Fruit fly (Drosophila melanogaster): ENCODE data around the gene CG10477.

CG10477 gene

DNA sequence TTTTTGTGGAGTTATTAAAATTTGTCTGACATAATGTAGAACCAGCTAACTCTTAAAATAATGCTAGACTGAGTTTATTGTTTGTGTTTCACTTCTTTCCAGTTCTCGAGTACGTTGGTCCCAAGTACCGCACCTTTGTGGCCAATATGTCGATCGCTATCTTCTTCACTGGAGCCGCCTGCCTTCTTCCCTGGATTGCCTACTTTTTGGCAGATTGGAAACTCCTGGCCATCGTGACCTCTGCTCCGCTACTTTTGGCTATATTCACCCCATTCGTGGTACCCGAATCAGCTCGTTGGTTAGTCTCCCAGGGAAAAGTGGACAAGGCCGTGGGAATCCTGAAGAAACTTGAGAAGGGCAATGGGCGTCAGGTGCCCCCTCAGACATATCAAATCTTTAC, 35.7 kb upstream of the CG10477 start:
- TF ChIP-seq CG5204 (GFP tag; optimal IDR thresholded peaks at IDR 0.05) (no peak), Crg-1 (GFP tag; optimal IDR thresholded peaks at IDR 0.05) (no peak), cnc (optimal IDR thresholded peaks at IDR 0.05) (no peak), Hr96 (GFP tag; optimal IDR thresholded peaks at IDR 0.05) (no peak)

dm6 chr3L:6068178-6068577, 33.8 kb upstream of the CG10477 start:
- TF ChIP-seq CG11617 (GFP tag; optimal IDR thresholded peaks at IDR 0.05), result no peak
- TF ChIP-seq bab1 (GFP tag; optimal IDR thresholded peaks at IDR 0.05), result no peak
- TF ChIP-seq kay (GFP tag; ENCODE audit: borderline replicate concordance), result no peak
- no peak for TF ChIP-seq CG1620 (GFP tag; optimal IDR thresholded peaks at IDR 0.05)
- no peak for TF ChIP-seq CG7101 (tag; optimal IDR thresholded peaks at IDR 0.05)
- no peak for TF ChIP-seq Crg-1 (GFP tag; optimal IDR thresholded peaks at IDR 0.05)
- TF ChIP-seq CG7045 (GFP tag; optimal IDR thresholded peaks at IDR 0.05), result no peak
- TF ChIP-seq CG14711 (tag; optimal IDR thresholded peaks at IDR 0.05), result no peak
- TF ChIP-seq Clk (GFP tag; optimal IDR thresholded peaks at IDR 0.05), result no peak
- TF ChIP-seq CG5204 (GFP tag; optimal IDR thresholded peaks at IDR 0.05), result no peak
- TF ChIP-seq CG12768 (GFP tag; optimal IDR thresholded peaks at IDR 0.05), result no peak
- TF ChIP-seq cnc (optimal IDR thresholded peaks at IDR 0.05), result no peak
- TF ChIP-seq ovo (GFP tag; optimal IDR thresholded peaks at IDR 0.05), result no peak
- TF ChIP-seq cic (GFP tag; optimal IDR thresholded peaks at IDR 0.05), result no peak
- TF ChIP-seq pad (GFP tag; optimal IDR thresholded peaks at IDR 0.05), result no peak
- no peak for TF ChIP-seq Mnt (GFP tag; optimal IDR thresholded peaks at IDR 0.05)
- TF ChIP-seq tj (GFP tag; optimal IDR thresholded peaks at IDR 0.05), result no peak

dm6 chr3L:6065881-6066389, 31.5 kb upstream of the CG10477 start, which contains the start of gene CG42269:
TSS of gene CG42269 (plus strand) at chr3L:6066296.
- TF ChIP-seq CG12768 (GFP tag; optimal IDR thresholded peaks at IDR 0.05), result no peak
- no peak for TF ChIP-seq cic (GFP tag; optimal IDR thresholded peaks at IDR 0.05)
- no peak for TF ChIP-seq CG14711 (tag; optimal IDR thresholded peaks at IDR 0.05)
- TF ChIP-seq pad (GFP tag; optimal IDR thresholded peaks at IDR 0.05), result no peak
- no peak for TF ChIP-seq CG7101 (tag; optimal IDR thresholded peaks at IDR 0.05)
- no peak for TF ChIP-seq ovo (GFP tag; optimal IDR thresholded peaks at IDR 0.05)
- no peak for TF ChIP-seq CG33017 (tag; optimal IDR thresholded peaks at IDR 0.05)
- no peak for TF ChIP-seq CG5204 (GFP tag; optimal IDR thresholded peaks at IDR 0.05)
- no peak for TF ChIP-seq CG11617 (GFP tag; optimal IDR thresholded peaks at IDR 0.05)
- TF ChIP-seq bab1 (GFP tag; optimal IDR thresholded peaks at IDR 0.05), result no peak

- TF ChIP-seq pad (GFP tag; optimal IDR thresholded peaks at IDR 0.05) (no peak), Clk (GFP tag; optimal IDR thresholded peaks at IDR 0.05) (no peak), CG7045 (GFP tag; optimal IDR thresholded peaks at IDR 0.05) (no peak), CG1620 (GFP tag; optimal IDR thresholded peaks at IDR 0.05) (no peak), Crg-1 (GFP tag; optimal IDR thresholded peaks at IDR 0.05) (no peak), bab1 (GFP tag; optimal IDR thresholded peaks at IDR 0.05) (no peak), Mnt (GFP tag; optimal IDR thresholded peaks at IDR 0.05) (no peak), ovo (GFP tag; optimal IDR thresholded peaks at IDR 0.05) (no peak), CG7101 (tag; optimal IDR thresholded peaks at IDR 0.05) (no peak), tj (GFP tag; optimal IDR thresholded peaks at IDR 0.05) (no peak), CG11617 (GFP tag; optimal IDR thresholded peaks at IDR 0.05) (no peak), toe (GFP tag; optimal IDR thresholded peaks at IDR 0.05) (no peak), kay (GFP tag; ENCODE audit: borderline replicate concordance) (peak; percentile 76), CG33017 (tag; optimal IDR thresholded peaks at IDR 0.05) (no peak), CG12768 (GFP tag; optimal IDR thresholded peaks at IDR 0.05) (peak; percentile 13), Hr96 (GFP tag; optimal IDR thresholded peaks at IDR 0.05) (no peak), cic (GFP tag; optimal IDR thresholded peaks at IDR 0.05) (peak; percentile 82), CG5204 (GFP tag; optimal IDR thresholded peaks at IDR 0.05) (no peak)
These were observed 28.6 kb upstream of the CG10477 start, which contains the start of gene CG10472 for dm6 chr3L:6062860-6063607. TSS of gene CG10472 (minus strand) at chr3L:6062910.

DNA sequence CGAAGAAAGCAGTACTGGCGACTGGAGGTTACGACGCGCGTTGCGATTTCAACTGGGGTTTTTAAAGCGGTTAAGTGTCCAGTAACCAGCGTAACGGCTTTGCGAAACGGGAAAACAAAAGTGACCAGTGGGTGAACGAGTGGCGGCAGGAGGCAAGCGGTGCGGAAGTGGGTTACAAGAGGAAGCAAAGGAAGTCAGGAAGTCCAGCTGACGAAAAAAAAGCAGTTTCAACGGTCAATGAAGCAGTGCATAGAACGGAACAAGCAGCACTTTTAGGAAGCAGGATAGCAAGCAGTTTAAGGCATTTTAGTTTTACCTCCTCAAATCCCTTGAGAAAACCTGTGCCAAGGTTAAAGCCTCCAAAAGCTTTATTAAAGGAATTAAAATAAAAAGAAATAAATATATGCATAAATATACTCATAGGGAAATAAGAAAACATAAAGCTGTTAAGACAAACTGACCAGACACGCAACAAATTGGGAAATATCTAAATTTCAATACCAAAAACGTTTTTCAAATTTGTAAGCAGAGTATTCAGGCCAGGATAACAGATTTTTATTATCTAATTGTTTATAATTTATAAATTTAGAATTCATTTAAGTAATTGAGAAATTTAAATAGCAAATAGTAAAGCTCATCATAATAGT, 24.8 kb upstream of the CG10477 start, which contains the start of gene CG6592:
Gene CG6592 (plus strand): TSS at position 597 of the 647 bp plus-strand sequence.
- TF ChIP-seq cic (GFP tag; optimal IDR thresholded peaks at IDR 0.05), result no peak
- no peak for TF ChIP-seq pad (GFP tag; optimal IDR thresholded peaks at IDR 0.05)
- TF ChIP-seq Clk (GFP tag; optimal IDR thresholded peaks at IDR 0.05), result no peak
- no peak for TF ChIP-seq CG1620 (GFP tag; optimal IDR thresholded peaks at IDR 0.05)
- no peak for TF ChIP-seq CG7101 (tag; optimal IDR thresholded peaks at IDR 0.05)
- TF ChIP-seq Mnt (GFP tag; optimal IDR thresholded peaks at IDR 0.05), result no peak
- no peak for TF ChIP-seq CG11617 (GFP tag; optimal IDR thresholded peaks at IDR 0.05)
- TF ChIP-seq Hr96 (GFP tag; optimal IDR thresholded peaks at IDR 0.05), result no peak
- no peak for TF ChIP-seq CG33017 (tag; optimal IDR thresholded peaks at IDR 0.05)
- TF ChIP-seq bab1 (GFP tag; optimal IDR thresholded peaks at IDR 0.05), result no peak
- TF ChIP-seq Crg-1 (GFP tag; optimal IDR thresholded peaks at IDR 0.05), result no peak
- TF ChIP-seq toe (GFP tag; optimal IDR thresholded peaks at IDR 0.05), result no peak
- TF ChIP-seq CG14711 (tag; optimal IDR thresholded peaks at IDR 0.05), result no peak
- TF ChIP-seq tj (GFP tag; optimal IDR thresholded peaks at IDR 0.05), result no peak

dm6 chr3L:6054803-6055202, 20.4 kb upstream of the CG10477 start, which contains the start of gene tant:
TSS of gene tant (plus strand) at chr3L:6055136.
- TF ChIP-seq kay (GFP tag; ENCODE audit: borderline replicate concordance) (no peak), CG7045 (GFP tag; optimal IDR thresholded peaks at IDR 0.05) (no peak), cnc (optimal IDR thresholded peaks at IDR 0.05) (no peak), Hr96 (GFP tag; optimal IDR thresholded peaks at IDR 0.05) (peak; percentile 11), Mnt (GFP tag; optimal IDR thresholded peaks at IDR 0.05) (no peak), ovo (GFP tag; optimal IDR thresholded peaks at IDR 0.05) (peak; percentile 3), Clk (GFP tag; optimal IDR thresholded peaks at IDR 0.05) (no peak), bab1 (GFP tag; optimal IDR thresholded peaks at IDR 0.05) (peak; percentile 19)
